Fruit fly (Drosophila melanogaster) whole organism, embryonic: ENCODE results near the gene scramb2.

Source experiments
- Atf-2 ChIP-seq: fragments of 200-800 bp; sonication (Bioruptor generic); optimal IDR thresholded peaks from 2 replicates; lab custom pipeline; 2016; ENCODE audit warnings: missing biosample characterization, missing genetic modification characterization
- BtbVII ChIP-seq: fragments of 200-800 bp; sonication (Bioruptor generic); optimal IDR thresholded peaks from 3 replicates; lab custom pipeline; 2017; ENCODE audit warnings: missing biosample characterization, mild to moderate bottlenecking, missing genetic modification characterization
- CG10147 ChIP-seq: fragments of 200-800 bp; sonication (Bioruptor generic); optimal IDR thresholded peaks from 2 replicates; lab custom pipeline; 2019; ENCODE audit warnings: missing biosample characterization, mild to moderate bottlenecking, missing genetic modification characterization, moderate library complexity
- CG1024 ChIP-seq: fragments of 200-800 bp; sonication (Bioruptor generic); IDR thresholded peaks from 2 replicates; pipeline ENCODE4 v1.3.6; 2022; ENCODE audit warnings: missing biosample characterization, missing genetic modification characterization
- CG10366 ChIP-seq: fragments of 200-800 bp; sonication (Bioruptor generic); IDR thresholded peaks from 2 replicates; pipeline ENCODE4 v1.3.6; 2022; ENCODE audit warnings: missing biosample characterization, missing genetic modification characterization
- CG10654 ChIP-seq: fragments of 200-800 bp; sonication (Bioruptor generic); optimal IDR thresholded peaks from 2 replicates; lab custom pipeline; 2016; ENCODE audit warnings: missing biosample characterization, missing genetic modification characterization
- CG11695 ChIP-seq: fragments of 200-800 bp; sonication (Bioruptor generic); IDR thresholded peaks from 3 replicates; pipeline ENCODE4 v1.3.6; 2022; ENCODE audit warnings: missing biosample characterization, missing genetic modification characterization
- CG11723 ChIP-seq: fragments of 200-800 bp; sonication (Bioruptor generic); optimal IDR thresholded peaks from 2 replicates; lab custom pipeline; 2017; ENCODE audit warnings: missing biosample characterization, mild to moderate bottlenecking, missing genetic modification characterization
- CG12659 ChIP-seq: fragments of 200-800 bp; sonication (Bioruptor generic); optimal IDR thresholded peaks from 3 replicates; lab custom pipeline; 2017; ENCODE audit warnings: mild to moderate bottlenecking, missing biosample characterization, missing genetic modification reagents, missing genetic modification characterization
- CG12744 ChIP-seq: fragments of 200-800 bp; sonication (Bioruptor generic); optimal IDR thresholded peaks from 2 replicates; lab custom pipeline; 2016; ENCODE audit warnings: missing biosample characterization, missing genetic modification characterization
- CG13123 ChIP-seq: fragments of 200-800 bp; sonication (Bioruptor generic); optimal IDR thresholded peaks from 2 replicates; lab custom pipeline; 2016; ENCODE audit warnings: missing biosample characterization, missing genetic modification characterization
- CG14014 ChIP-seq: fragments of 200-800 bp; sonication (Bioruptor generic); IDR thresholded peaks from 2 replicates; pipeline ENCODE4 v1.3.6; 2022; ENCODE audit warnings: missing biosample characterization, missing genetic modification characterization
- CG14710 ChIP-seq: fragments of 200-800 bp; sonication (Bioruptor generic); optimal IDR thresholded peaks from 3 replicates; lab custom pipeline; 2019; ENCODE audit warnings: missing biosample characterization, mild to moderate bottlenecking, missing genetic modification characterization, moderate library complexity
- CG14965 ChIP-seq: fragments of 200-800 bp; sonication (Bioruptor generic); optimal IDR thresholded peaks from 2 replicates; lab custom pipeline; 2016; ENCODE audit warnings: missing biosample characterization, missing genetic modification characterization, borderline replicate concordance
- CG15696 ChIP-seq: fragments of 200-800 bp; sonication (Bioruptor generic); optimal IDR thresholded peaks from 2 replicates; lab custom pipeline; 2019; ENCODE audit warnings: missing biosample characterization, mild to moderate bottlenecking, missing genetic modification characterization, moderate library complexity
- CG17328 ChIP-seq: fragments of 200-800 bp; sonication (Bioruptor generic); IDR thresholded peaks from 2 replicates; pipeline ENCODE4 v1.3.6; 2022; ENCODE audit warnings: missing biosample characterization, missing genetic modification characterization
- CG18619 ChIP-seq: fragments of 200-800 bp; sonication (Bioruptor generic); optimal IDR thresholded peaks from 3 replicates; lab custom pipeline; 2017; ENCODE audit warnings: missing biosample characterization, mild to moderate bottlenecking, missing genetic modification characterization
- CG18764 ChIP-seq: fragments of 200-800 bp; sonication (Bioruptor generic); optimal IDR thresholded peaks from 3 replicates; lab custom pipeline; 2016; ENCODE audit warnings: missing biosample characterization, missing genetic modification characterization
- CG2199 ChIP-seq: fragments of 200-800 bp; sonication (Bioruptor generic); IDR thresholded peaks from 3 replicates; pipeline ENCODE4 v1.3.6; 2022; ENCODE audit warnings: missing biosample characterization, missing genetic modification characterization
- CG2712 ChIP-seq: fragments of 200-800 bp; optimal IDR thresholded peaks from 3 replicates; lab custom pipeline; 2019; ENCODE audit warnings: missing biosample characterization, mild to moderate bottlenecking, missing genetic modification characterization, moderate library complexity
- CG2875 ChIP-seq: fragments of 200-800 bp; sonication (Bioruptor generic); optimal IDR thresholded peaks from 2 replicates; lab custom pipeline; 2017; ENCODE audit warnings: missing biosample characterization, mild to moderate bottlenecking, missing genetic modification characterization, missing genetic modification reagents
- CG3163 ChIP-seq: fragments of 200-800 bp; sonication (Bioruptor generic); optimal IDR thresholded peaks from 3 replicates; lab custom pipeline; 2016; ENCODE audit warnings: missing biosample characterization, missing genetic modification characterization
- CG32772 ChIP-seq: fragments of 200-800 bp; sonication (Bioruptor generic); IDR thresholded peaks from 2 replicates; pipeline ENCODE4 v1.3.6; 2022; ENCODE audit warnings: missing biosample characterization, missing genetic modification characterization
- CG34376 ChIP-seq: fragments of 200-800 bp; sonication (Bioruptor generic); optimal IDR thresholded peaks from 2 replicates; lab custom pipeline; 2018; ENCODE audit warnings: missing biosample characterization, mild to moderate bottlenecking, missing genetic modification characterization
- CG7963 ChIP-seq: fragments of 200-800 bp; sonication (Bioruptor generic); IDR thresholded peaks from 3 replicates; pipeline ENCODE4 v1.3.6; 2022; ENCODE audit warnings: missing biosample characterization, missing genetic modification characterization; ENCODE audit not compliant: partially characterized antibody
- CG8765 ChIP-seq: fragments of 200-800 bp; sonication (Bioruptor generic); IDR thresholded peaks from 2 replicates; pipeline ENCODE4 v1.3.6; 2022; ENCODE audit warnings: missing biosample characterization, missing genetic modification characterization
- Camta ChIP-seq: fragments of 200-800 bp; sonication (Bioruptor generic); optimal IDR thresholded peaks from 2 replicates; lab custom pipeline; 2016; ENCODE audit warnings: missing biosample characterization, missing genetic modification characterization
- Fer2 ChIP-seq: fragments of 200-800 bp; sonication (Bioruptor generic); optimal IDR thresholded peaks from 2 replicates; lab custom pipeline; 2018; ENCODE audit warnings: missing biosample characterization, mild to moderate bottlenecking, missing genetic modification characterization, moderate library complexity
- Hand ChIP-seq: fragments of 200-800 bp; sonication (Bioruptor generic); optimal IDR thresholded peaks from 2 replicates; lab custom pipeline; 2017; ENCODE audit warnings: mild to moderate bottlenecking, missing biosample characterization, missing genetic modification reagents, missing genetic modification characterization
- Hr78 ChIP-seq, 2 experiments: fragments of 200-800 bp in 1 of 2; fragments of >200 bp in 1 of 2; sonication (Bioruptor generic) in 1 of 2; optimal IDR thresholded peaks; 2 replicates each; lab custom pipeline; 2017 to 2019; ENCODE audit warnings: missing biosample characterization in 2 of 2, missing genetic modification characterization in 2 of 2, mild to moderate bottlenecking in 1 of 2, moderate library complexity in 1 of 2
- Lim3 ChIP-seq: fragments of 200-800 bp; sonication (Bioruptor generic); IDR thresholded peaks from 2 replicates; pipeline ENCODE4 v1.3.6; 2022; ENCODE audit warnings: missing biosample characterization, missing genetic modification characterization
- MTF-1 ChIP-seq: fragments of 200-800 bp; sonication (Bioruptor generic); optimal IDR thresholded peaks from 2 replicates; lab custom pipeline; 2018; ENCODE audit warnings: missing biosample characterization, mild to moderate bottlenecking, missing genetic modification characterization, borderline replicate concordance
- Oli ChIP-seq: fragments of 200-800 bp; sonication (Bioruptor generic); optimal IDR thresholded peaks from 2 replicates; lab custom pipeline; 2018; ENCODE audit warnings: missing biosample characterization, mild to moderate bottlenecking, missing genetic modification characterization, moderate library complexity
- Optix ChIP-seq: fragments of 200-800 bp; sonication (Bioruptor generic); IDR thresholded peaks from 3 replicates; pipeline ENCODE4 v1.3.6; 2022; ENCODE audit warnings: missing biosample characterization, missing genetic modification characterization
- Rx ChIP-seq: fragments of 200-800 bp; sonication (Bioruptor generic); IDR thresholded peaks from 2 replicates; pipeline ENCODE4 v1.3.6; 2022; ENCODE audit warnings: missing biosample characterization, missing genetic modification characterization
- al ChIP-seq: fragments of 200-800 bp; sonication (Bioruptor generic); IDR thresholded peaks from 2 replicates; pipeline ENCODE4 v1.3.6; 2022; ENCODE audit warnings: missing biosample characterization, missing genetic modification characterization
- bsh ChIP-seq, 2 experiments: fragments of 200-800 bp; sonication (Bioruptor generic); optimal IDR thresholded peaks; 2 replicates each; lab custom pipeline; 2017 to 2018; ENCODE audit warnings: mild to moderate bottlenecking in 2 of 2, missing biosample characterization in 2 of 2, missing genetic modification characterization in 2 of 2, moderate library complexity in 1 of 2
- btn ChIP-seq: fragments of 200-800 bp; sonication (Bioruptor generic); optimal IDR thresholded peaks from 2 replicates; lab custom pipeline; 2016; ENCODE audit warnings: missing biosample characterization, missing genetic modification characterization
- chm ChIP-seq: fragments of 200-800 bp; sonication (Bioruptor generic); IDR thresholded peaks from 2 replicates; pipeline ENCODE4 v1.3.6; 2022; ENCODE audit warnings: missing biosample characterization, missing genetic modification characterization
- dan ChIP-seq: fragments of 200-800 bp; sonication (Bioruptor generic); IDR thresholded peaks from 2 replicates; pipeline ENCODE4 v1.3.6; 2022; ENCODE audit warnings: missing biosample characterization, missing genetic modification characterization
- ems ChIP-seq: fragments of 200-800 bp; sonication (Bioruptor generic); optimal IDR thresholded peaks from 3 replicates; lab custom pipeline; 2016; ENCODE audit warnings: missing biosample characterization, missing genetic modification characterization
- gsb ChIP-seq: fragments of 200-800 bp; sonication (Bioruptor generic); IDR thresholded peaks from 2 replicates; pipeline ENCODE4 v1.3.6; 2022; ENCODE audit warnings: missing biosample characterization, missing genetic modification characterization
- inv ChIP-seq: fragments of 200-800 bp; sonication (Bioruptor generic); IDR thresholded peaks from 2 replicates; pipeline ENCODE4 v1.3.6; 2022; ENCODE audit warnings: missing biosample characterization, missing genetic modification characterization; ENCODE audit not compliant: partially characterized antibody
- jumu ChIP-seq: fragments of 200-800 bp; sonication (Bioruptor generic); optimal IDR thresholded peaks from 3 replicates; lab custom pipeline; 2016; ENCODE audit warnings: missing biosample characterization, missing genetic modification characterization
- pfk ChIP-seq: fragments of 200-800 bp; sonication (Bioruptor generic); optimal IDR thresholded peaks from 2 replicates; lab custom pipeline; 2018; ENCODE audit warnings: missing biosample characterization, mild to moderate bottlenecking, missing genetic modification characterization, moderate library complexity
- sens ChIP-seq: fragments of 200-800 bp; sonication (Bioruptor generic); peaks from one replicate; lab custom pipeline; 2016; ENCODE audit warnings: missing biosample characterization, missing genetic modification characterization
- sim ChIP-seq: fragments of 200-800 bp; sonication (Bioruptor generic); IDR thresholded peaks from 2 replicates; pipeline ENCODE4 v1.3.6; 2022; ENCODE audit warnings: missing biosample characterization, missing genetic modification characterization
- tio ChIP-seq: fragments of 200-800 bp; sonication (Bioruptor generic); optimal IDR thresholded peaks from 2 replicates; lab custom pipeline; 2017; ENCODE audit warnings: missing biosample characterization, missing genetic modification characterization, inconsistent platforms
- usp ChIP-seq: fragments of >200 bp; optimal IDR thresholded peaks from 2 replicates; lab custom pipeline; 2017; ENCODE audit warnings: missing biosample characterization, missing genetic modification characterization
- wor ChIP-seq: fragments of 200-800 bp; sonication (Bioruptor generic); IDR thresholded peaks from 2 replicates; pipeline ENCODE4 v1.3.6; 2022; ENCODE audit warnings: missing biosample characterization, missing genetic modification characterization
- z ChIP-seq: fragments of 200-800 bp; sonication (Bioruptor generic); IDR thresholded peaks from 3 replicates; pipeline ENCODE4 v1.3.6; 2022; ENCODE audit warnings: missing biosample characterization, missing genetic modification characterization

scramb2 gene

dm6 chr3L:3045256-3045743 is 1.3 kb downstream of the scramb2 start (continued):
- TF ChIP-seq Rx (GFP tag; lab: Robert Waterston, UW) (0 out of 2 replicates have a peak, but pooled peaks have one; percentile 4), CG32772 (GFP tag; lab: Robert Waterston, UW) (no peak), Oli (tag; lab: Kevin White, UChicago) (peak; percentile 71), CG17328 (no peak), al (peak; percentile 21; the same call in 1 of the 2 replicates), CG10147 (GFP tag; lab: Kevin White, UChicago) (peak; percentile 41), dan (no peak), CG2712 (peak; percentile 38), MTF-1 (GFP tag; lab: Kevin White, UChicago) (no peak), CG11695 (GFP tag; lab: Robert Waterston, UW) (peak; percentile 33; the same call in 1 of the 3 replicates), jumu (GFP tag; lab: Kevin White, UChicago) (no peak), usp (no peak), ems (no peak), sim (no peak), btn (GFP tag; lab: Kevin White, UChicago) (no peak), pfk (GFP tag; lab: Kevin White, UChicago) (no peak), bsh (GFP tag; optimal IDR thresholded peaks at IDR 0.05; lab: Kevin White, UChicago) (peak; percentile 47 to 81), Camta (GFP tag; lab: Kevin White, UChicago) (no peak), Hr78 (GFP tag; optimal IDR thresholded peaks at IDR 0.05; lab: Kevin White, UChicago) (no peak), CG2199 (GFP tag; lab: Robert Waterston, UW) (no peak; the same call in 2 of the 3 replicates), CG8765 (GFP tag; lab: Robert Waterston, UW) (0 out of 2 replicates have a peak, but pooled peaks have one; percentile 41), CG7963 (GFP tag; lab: Robert Waterston, UW) (no peak), CG18764 (GFP tag; lab: Kevin White, UChicago) (no peak), Fer2 (tag; lab: Kevin White, UChicago) (no peak), CG12744 (GFP tag; lab: Kevin White, UChicago) (no peak), BtbVII (peak; percentile 1), CG11723 (GFP tag; lab: Kevin White, UChicago) (no peak), CG2875 (no peak), CG10654 (GFP tag; lab: Kevin White, UChicago) (no peak), Lim3 (GFP tag; lab: Robert Waterston, UW) (no peak), CG12659 (GFP tag; lab: Kevin White, UChicago) (peak; percentile 40), chm (GFP tag; lab: Robert Waterston, UW) (no peak), Optix (GFP tag; lab: Robert Waterston, UW) (no peak), CG18619 (GFP tag; lab: Kevin White, UChicago) (peak; percentile 32), tio (GFP tag; lab: Kevin White, UChicago) (no peak), CG1024 (GFP tag; lab: Robert Waterston, UW) (no peak), gsb (GFP tag; lab: Robert Waterston, UW) (no peak), CG14014 (GFP tag; lab: Robert Waterston, UW) (no peak), wor (GFP tag; lab: Robert Waterston, UW) (no peak), Atf-2 (no peak), CG15696 (tag; lab: Kevin White, UChicago) (no peak), CG34376 (GFP tag; lab: Kevin White, UChicago) (no peak), Hand (GFP tag; lab: Kevin White, UChicago) (peak; percentile 18), CG14965 (no peak), sens (peak; percentile 70), CG13123 (GFP tag; lab: Kevin White, UChicago) (peak; percentile 25), CG10366 (GFP tag; lab: Robert Waterston, UW) (0 out of 2 replicates have a peak, but pooled peaks have one; percentile 16), z (no peak), inv (no peak), CG14710 (peak; percentile 25), CG3163 (GFP tag; lab: Kevin White, UChicago) (no peak)
